Worm (Caenorhabditis elegans) whole organism, late embryonic: ENCODE data around the gene Y73B6BL.14.

Experiments
- ama-1 ChIP-seq: fragments of 150-350 bp; optimal IDR thresholded peaks from 2 replicates; lab custom pipeline; 2014
- ceh-30 ChIP-seq: fragments of 150-350 bp; optimal IDR thresholded peaks from 2 replicates; lab custom pipeline; 2014; ENCODE audit warnings: missing biosample characterization, missing genetic modification characterization
- ceh-9 ChIP-seq: sonication (generic microtip); optimal IDR thresholded peaks from 2 replicates; lab custom pipeline; 2016; ENCODE audit warnings: mild to moderate bottlenecking, missing genetic modification characterization, inconsistent platforms, missing compliant biosample characterization
- fkh-10 ChIP-seq: fragments of 150-350 bp; optimal IDR thresholded peaks from 2 replicates; lab custom pipeline; 2014; ENCODE audit warnings: missing biosample characterization, missing genetic modification reagents, missing genetic modification characterization
- nhr-232 ChIP-seq: sonication (generic microtip); optimal IDR thresholded peaks from 2 replicates; lab custom pipeline; 2016; ENCODE audit warnings: missing genetic modification characterization, missing compliant biosample characterization

DNA sequence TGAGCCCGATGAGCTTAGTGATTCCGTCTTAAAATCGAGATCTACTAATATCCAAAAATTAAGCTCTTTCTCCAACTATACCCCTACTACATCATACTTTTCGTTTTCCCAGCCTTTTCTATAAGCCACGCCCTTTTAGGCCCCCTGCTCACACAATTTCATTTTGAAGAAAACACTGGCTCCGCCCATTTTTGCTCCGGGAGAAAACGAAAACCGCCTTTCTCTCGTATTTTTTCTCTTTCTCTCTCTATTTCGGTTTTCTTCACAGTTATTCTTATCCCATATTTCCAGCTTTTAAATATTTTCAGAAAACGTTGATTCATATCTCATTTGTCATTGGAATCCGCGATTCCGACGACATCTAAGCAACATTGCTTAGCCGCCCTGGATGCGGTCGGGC is 18.9 kb upstream of the Y73B6BL.14 start, which contains the start of gene Y73B6BL.47:
- no peak for TF ChIP-seq ceh-9 (tag; lab: Kevin White, UChicago)
- TF ChIP-seq ama-1 (lab: Kevin White, UChicago) = no peak
- no peak for TF ChIP-seq nhr-232 (tag; lab: Kevin White, UChicago)
- no peak for TF ChIP-seq fkh-10
- TF ChIP-seq ceh-30 (tag; lab: Kevin White, UChicago) = no peak
